Worm (Caenorhabditis elegans) whole organism, L1 larva: ENCODE measurements around the gene C37C3.12.

Experiments
- C16A3.4 ChIP-seq: fragments of 150-350 bp; optimal IDR thresholded peaks from 2 replicates; lab custom pipeline; 2014; ENCODE audit warnings: missing biosample characterization, missing genetic modification characterization
- Y116A8C.19 ChIP-seq: sonication (generic microtip); optimal IDR thresholded peaks from 2 replicates; lab custom pipeline; 2016; ENCODE audit warnings: missing compliant biosample characterization, missing genetic modification characterization, borderline replicate concordance
- aha-1 ChIP-seq: fragments of 150-350 bp; optimal IDR thresholded peaks from 2 replicates; lab custom pipeline; 2014; ENCODE audit warnings: missing biosample characterization, missing genetic modification characterization
- ceh-82 ChIP-seq, 3 experiments: fragments of 150-350 bp in 1 of 3; sonication (generic microtip) in 2 of 3; optimal IDR thresholded peaks; 2 replicates each; lab custom pipeline; 2014 to 2017; ENCODE audit warnings: missing biosample characterization in 3 of 3, missing genetic modification characterization in 3 of 3
- ceh-88 ChIP-seq: fragments of 200-800 bp; sonication (Bioruptor generic); IDR thresholded peaks from 2 replicates; pipeline ENCODE4 v1.3.6; 2022; ENCODE audit warnings: missing genetic modification characterization, missing compliant biosample characterization
- ces-1 ChIP-seq: fragments of 150-350 bp; optimal IDR thresholded peaks from 2 replicates; lab custom pipeline; 2014; ENCODE audit warnings: missing biosample characterization, missing genetic modification reagents, missing genetic modification characterization
- dsc-1 ChIP-seq: sonication (generic microtip); optimal IDR thresholded peaks from 2 replicates; lab custom pipeline; 2016; ENCODE audit warnings: mild to moderate bottlenecking, missing genetic modification characterization, missing compliant biosample characterization
- efl-1 ChIP-seq, 4 experiments: fragments of 150-350 bp; optimal IDR thresholded peaks in 3 of 4; peaks in 1 of 4; 1 replicate in 1 of 4; 2 replicates in 3 of 4; lab custom pipeline; 2014; ENCODE audit warnings: missing biosample characterization in 2 of 4, missing genetic modification characterization in 2 of 4, missing genetic modification reagents in 2 of 4
- efl-3 ChIP-seq: fragments of 200-800 bp; sonication (Bioruptor generic); optimal IDR thresholded peaks from 2 replicates; lab custom pipeline; 2018; ENCODE audit warnings: mild to moderate bottlenecking, missing genetic modification characterization, missing compliant biosample characterization
- egl-13 ChIP-seq: sonication (generic microtip); optimal IDR thresholded peaks from 2 replicates; lab custom pipeline; 2016; ENCODE audit warnings: missing genotype, missing genetic modification reagents, missing genetic modification characterization, missing compliant biosample characterization
- fkh-10 ChIP-seq: sonication (generic microtip); optimal IDR thresholded peaks from 2 replicates; lab custom pipeline; 2017; ENCODE audit warnings: missing biosample characterization, missing genetic modification reagents, missing genetic modification characterization
- irx-1 ChIP-seq: sonication (generic microtip); optimal IDR thresholded peaks from 2 replicates; lab custom pipeline; 2016; ENCODE audit warnings: missing genetic modification characterization, missing compliant biosample characterization
- jun-1 ChIP-seq: fragments of 150-350 bp; optimal IDR thresholded peaks from 2 replicates; lab custom pipeline; 2014; ENCODE audit warnings: missing biosample characterization, missing genetic modification reagents, missing genetic modification characterization
- lin-14 ChIP-seq: fragments of 200-800 bp; sonication (Bioruptor generic); optimal IDR thresholded peaks from 2 replicates; lab custom pipeline; 2018; ENCODE audit warnings: mild to moderate bottlenecking, missing genetic modification characterization, moderate library complexity, missing compliant biosample characterization
- lir-3 ChIP-seq: sonication (generic microtip); optimal IDR thresholded peaks from 2 replicates; lab custom pipeline; 2016; ENCODE audit warnings: mild to moderate bottlenecking, missing genetic modification characterization, moderate library complexity, missing compliant biosample characterization; ENCODE audit not compliant: poor library complexity
- mab-9 ChIP-seq: fragments of 200-800 bp; sonication (Bioruptor generic); IDR thresholded peaks from 2 replicates; pipeline ENCODE4 v1.3.6; 2022; ENCODE audit warnings: missing genetic modification reagents, missing genetic modification characterization, missing compliant biosample characterization
- mep-1 ChIP-seq: fragments of 150-350 bp; optimal IDR thresholded peaks from 2 replicates; lab custom pipeline; 2014; ENCODE audit warnings: missing biosample characterization, missing genetic modification characterization
- nhr-19 ChIP-seq: fragments of 200-800 bp; sonication (Bioruptor generic); conservative IDR thresholded peaks from 2 replicates; pipeline ENCODE4 v1.3.6; 2022; ENCODE audit warnings: missing genetic modification characterization, missing compliant biosample characterization
- nhr-20 ChIP-seq: sonication (generic microtip); optimal IDR thresholded peaks from 2 replicates; lab custom pipeline; 2016; ENCODE audit warnings: mild to moderate bottlenecking, missing genetic modification characterization, missing compliant biosample characterization
- nhr-77 ChIP-seq: fragments of 150-350 bp; optimal IDR thresholded peaks from 2 replicates; lab custom pipeline; 2014; ENCODE audit warnings: missing biosample characterization, missing genetic modification characterization
- nhr-84 ChIP-seq: sonication (generic microtip); optimal IDR thresholded peaks from 2 replicates; lab custom pipeline; 2017; ENCODE audit warnings: missing biosample characterization, missing genetic modification characterization
- nhr-85 ChIP-seq: sonication (generic microtip); peaks from one replicate; lab custom pipeline; 2016; ENCODE audit warnings: missing genetic modification characterization, inconsistent platforms, missing compliant biosample characterization
- rnt-1 ChIP-seq: sonication (generic microtip); optimal IDR thresholded peaks from 2 replicates; lab custom pipeline; 2016; ENCODE audit warnings: mild to moderate bottlenecking, missing genetic modification characterization, moderate library complexity, missing compliant biosample characterization
- snpc-4 ChIP-seq: fragments of 150-350 bp; optimal IDR thresholded peaks from 2 replicates; lab custom pipeline; 2014; ENCODE audit warnings: missing biosample characterization, missing genetic modification characterization
- snu-23 ChIP-seq: sonication (generic microtip); optimal IDR thresholded peaks from 2 replicates; lab custom pipeline; 2016; ENCODE audit warnings: missing genetic modification characterization, missing compliant biosample characterization
- sox-4 ChIP-seq: sonication (generic microtip); optimal IDR thresholded peaks from 2 replicates; lab custom pipeline; 2016; ENCODE audit warnings: missing genetic modification characterization, missing compliant biosample characterization
- sptf-1 ChIP-seq: fragments of 150-350 bp; optimal IDR thresholded peaks from 2 replicates; lab custom pipeline; 2014; ENCODE audit warnings: missing biosample characterization, missing genetic modification characterization
- tbx-2 ChIP-seq: sonication (generic microtip); optimal IDR thresholded peaks from 2 replicates; lab custom pipeline; 2016; ENCODE audit warnings: missing genetic modification characterization, missing compliant biosample characterization
- unc-130 ChIP-seq: fragments of 150-350 bp; optimal IDR thresholded peaks from 2 replicates; lab custom pipeline; 2017; ENCODE audit warnings: missing biosample characterization, missing genetic modification characterization, inconsistent platforms
- unc-62 ChIP-seq: fragments of 150-350 bp; optimal IDR thresholded peaks from 2 replicates; lab custom pipeline; 2014; ENCODE audit warnings: missing biosample characterization, missing genetic modification reagents, missing genetic modification characterization

Gene C37C3.12

ce11 chrV:7836911-7837310, 2.5 kb downstream of the C37C3.12 start, which contains the start of gene txt-5 (continued):
- TF ChIP-seq nhr-19 (GFP tag; lab: Robert Waterston, UW) (peak; percentile 37), sox-4 (tag; lab: Kevin White, UChicago) (no peak), efl-3 (GFP tag; lab: Kevin White, UChicago) (no peak), nhr-20 (tag; lab: Kevin White, UChicago) (peak; percentile 57), unc-62 (GFP tag; lab: Kevin White, UChicago) (no peak), snu-23 (GFP tag; lab: Kevin White, UChicago) (peak; percentile 53)
- TF ChIP-seq, all 84 proteins: peak for 11

- TF ChIP-seq fkh-10: no peak
- TF ChIP-seq efl-1 (optimal IDR thresholded peaks at IDR 0.05; lab: Kevin White, UChicago): no peak
- peak in 1 of 2 experiments; percentile 65 for TF ChIP-seq efl-1 (GFP tag; optimal IDR thresholded peaks at IDR 0.05 in 1 of 2; lab: Kevin White, UChicago)
- TF ChIP-seq, all 84 proteins: peak for 1
Measured at ce11 chrV:7830952-7831351, 8.4 kb downstream of the C37C3.12 start.

- TF ChIP-seq efl-1 (optimal IDR thresholded peaks at IDR 0.05; lab: Kevin White, UChicago) (no peak), efl-1 (GFP tag; optimal IDR thresholded peaks at IDR 0.05 in 1 of 2; lab: Kevin White, UChicago) (no peak), nhr-77 (tag; lab: Kevin White, UChicago) (no peak), lin-14 (GFP tag; lab: Kevin White, UChicago) (no peak), dsc-1 (tag; lab: Kevin White, UChicago) (no peak), sptf-1 (tag; lab: Kevin White, UChicago) (no peak), jun-1 (tag; lab: Kevin White, UChicago) (no peak), mab-9 (GFP tag; lab: Robert Waterston, UW) (no peak), C16A3.4 (tag; lab: Kevin White, UChicago) (no peak), irx-1 (tag; lab: Kevin White, UChicago) (no peak), nhr-20 (tag; lab: Kevin White, UChicago) (no peak), mep-1 (tag; lab: Kevin White, UChicago) (no peak), snpc-4 (tag; lab: Kevin White, UChicago) (no peak)
Measured at ce11 chrV:7826917-7827316, 12.5 kb downstream of the C37C3.12 start, which contains the start of gene mig-6. Gene mig-6, plus strand, starts transcription at chrV:7827217.

ce11 chrV:7826362-7826761, 13.0 kb downstream of the C37C3.12 start:
- TF ChIP-seq rnt-1 (tag; lab: Kevin White, UChicago) (peak; percentile 54), tbx-2 (tag; lab: Kevin White, UChicago) (no peak), dsc-1 (tag; lab: Kevin White, UChicago) (peak; percentile 49)

ce11 chrV:7825836-7826235, 13.5 kb downstream of the C37C3.12 start:
- TF ChIP-seq aha-1 (tag; lab: Kevin White, UChicago) (no peak), lin-14 (GFP tag; lab: Kevin White, UChicago) (no peak), Y116A8C.19 (tag; lab: Kevin White, UChicago) (no peak), lir-3 (tag; lab: Kevin White, UChicago) (no peak), egl-13 (tag; lab: Kevin White, UChicago) (no peak), ceh-82 (tag; optimal IDR thresholded peaks at IDR 0.05; lab: Kevin White, UChicago) (no peak), nhr-85 (tag; lab: Kevin White, UChicago) (no peak), nhr-19 (GFP tag; lab: Robert Waterston, UW) (no peak), mep-1 (tag; lab: Kevin White, UChicago) (no peak), ces-1 (no peak), ceh-88 (no peak), unc-130 (tag; lab: Kevin White, UChicago) (no peak)

ce11 chrV:7824138-7824537, 15.2 kb downstream of the C37C3.12 start:
- TF ChIP-seq nhr-84 (tag; lab: Kevin White, UChicago): no peak
- TF ChIP-seq ceh-88: no peak
- no peak for TF ChIP-seq efl-1 (optimal IDR thresholded peaks at IDR 0.05; lab: Kevin White, UChicago)
- peak in 1 of 2 experiments; percentile 72 for TF ChIP-seq efl-1 (GFP tag; optimal IDR thresholded peaks at IDR 0.05 in 1 of 2; lab: Kevin White, UChicago)
- peak; percentile 70 for TF ChIP-seq dsc-1 (tag; lab: Kevin White, UChicago)
